Worm (Caenorhabditis elegans) whole organism, L4/young adult: ENCODE results near the gene hpo-7.
"Not testable (repeated sequence)": the region's sequence is repeated elsewhere in the genome, so short reads cannot be mapped to it uniquely, and the experiment has no call there.

Experiments used
- W03F9.2 ChIP-seq: fragments of 150-350 bp; optimal IDR thresholded peaks from 2 replicates; lab custom pipeline; 2014; ENCODE audit warnings: missing biosample characterization, missing genetic modification characterization
- dao-5 ChIP-seq: sonication (generic microtip); optimal IDR thresholded peaks from 2 replicates; lab custom pipeline; 2016; ENCODE audit warnings: missing genotype, missing genetic modification characterization, moderate library complexity, missing compliant biosample characterization
- him-1 ChIP-seq: sonication (generic microtip); optimal IDR thresholded peaks from 2 replicates; lab custom pipeline; 2016; ENCODE audit warnings: missing genotype, missing genetic modification reagents, missing genetic modification characterization, missing compliant biosample characterization

The hpo-7 gene

DNA sequence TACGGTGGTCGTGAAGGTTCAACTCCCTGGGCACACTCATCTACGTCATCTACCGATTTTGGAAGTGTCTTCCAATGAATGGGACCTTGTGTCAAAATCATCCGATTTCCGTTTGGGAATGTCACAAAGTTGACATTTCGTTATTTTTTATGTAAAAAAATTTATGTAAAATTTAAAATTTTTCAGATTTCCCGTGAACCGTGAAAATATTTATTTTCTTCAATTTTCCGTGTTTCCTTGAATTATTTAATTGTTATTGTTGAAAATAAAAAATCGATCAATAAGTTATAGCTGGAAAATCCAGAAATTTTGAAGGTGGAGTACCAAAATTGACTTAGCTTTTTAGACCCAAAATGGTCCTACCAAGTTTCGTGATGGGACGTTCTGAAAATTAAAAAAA, at the start of gene hpo-7:
TSS of gene hpo-7 (minus strand) at position 101 of the 400 bp plus-strand sequence.
- TF ChIP-seq W03F9.2 (no peak), him-1 (no peak), dao-5 (no peak)

DNA sequence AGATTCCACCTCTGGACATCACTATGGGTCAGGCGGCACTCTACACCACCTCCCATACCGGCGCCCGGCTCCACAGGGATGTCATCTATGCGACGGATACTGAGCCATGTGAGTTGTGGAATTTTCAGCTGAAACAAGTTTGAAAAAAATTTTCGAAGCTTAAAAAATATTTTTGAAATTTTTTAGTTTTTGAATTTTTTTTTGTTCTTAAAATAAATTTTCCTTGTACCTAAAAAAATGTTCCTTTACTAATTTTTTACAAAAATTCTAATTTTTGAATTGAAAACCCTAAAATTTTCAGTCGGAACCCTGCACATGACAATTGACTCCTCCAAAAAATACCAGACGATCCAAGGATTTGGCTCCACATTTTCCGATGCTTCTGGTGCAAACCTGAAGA, 42.2 kb upstream of the hpo-7 start:
- no peak for TF ChIP-seq dao-5

DNA sequence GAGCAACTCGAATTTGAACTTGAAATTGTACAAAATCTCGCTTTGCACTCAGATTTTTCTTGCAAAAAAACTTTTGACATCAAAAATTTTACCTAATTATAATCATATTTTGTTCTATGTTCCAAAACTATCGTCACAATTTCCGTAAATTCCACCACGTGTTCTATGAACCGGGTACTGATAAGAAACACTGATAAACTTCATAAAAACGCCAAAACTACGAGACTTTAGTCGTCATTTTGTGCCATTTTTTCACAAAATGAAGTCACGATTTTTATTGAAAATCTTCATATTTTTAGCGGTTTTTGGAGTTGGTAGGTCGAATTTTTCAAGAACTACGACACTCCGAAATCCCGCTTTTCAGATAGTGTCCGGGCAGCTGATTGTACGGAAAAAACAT, 41.2 kb upstream of the hpo-7 start, which contains the start of gene gba-1:
TSS of gene gba-1 (plus strand) at position 54 of the 400 bp plus-strand sequence.
- TF ChIP-seq W03F9.2 (no peak), him-1 (no peak), dao-5 (no peak)

DNA sequence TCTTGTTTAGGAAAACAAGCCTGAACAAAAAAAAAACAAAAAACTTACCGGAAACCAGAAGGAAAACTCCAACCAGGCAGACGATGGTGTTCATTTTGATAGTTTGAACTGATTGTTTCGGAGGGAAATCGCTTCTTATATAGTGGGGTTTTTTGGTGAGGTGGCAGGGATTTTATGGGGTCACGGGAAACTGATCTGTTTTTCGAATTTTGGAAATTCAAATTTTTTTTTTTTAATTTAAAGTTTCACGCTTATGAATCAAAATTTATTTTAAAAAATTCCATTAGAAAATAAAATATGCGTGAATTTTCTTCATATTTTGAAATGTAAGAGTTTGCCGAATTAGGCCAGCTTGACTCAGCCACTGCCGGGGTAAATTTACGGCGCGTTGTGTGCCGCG, 39.9 kb upstream of the hpo-7 start, which contains the start of gene C33C12.7:
TSS of gene C33C12.7 (minus strand) at position 101 of the 400 bp plus-strand sequence.
- TF ChIP-seq him-1, result no peak
- no peak for TF ChIP-seq dao-5
- no peak for TF ChIP-seq W03F9.2

DNA sequence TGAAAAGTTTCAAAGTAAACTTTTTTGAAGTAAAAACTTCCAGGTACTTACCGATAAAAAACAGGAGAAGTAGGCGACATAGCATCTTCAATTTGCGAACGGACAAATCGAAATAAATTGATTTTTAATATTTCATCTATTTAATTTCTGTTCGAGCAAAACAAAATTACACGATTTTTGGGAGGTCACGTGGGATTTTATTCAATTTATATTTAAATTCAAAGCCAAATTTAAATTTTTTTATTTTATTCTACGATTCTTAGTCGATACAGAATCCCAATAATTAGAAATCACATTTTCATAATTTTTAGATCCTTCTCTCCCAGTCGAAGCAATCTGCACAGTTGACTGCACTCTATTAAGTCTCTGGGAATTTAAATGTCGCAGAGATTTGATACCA, 34.6 kb upstream of the hpo-7 start, which contains the start of gene C33C12.12:
TSS of gene C33C12.12 (minus strand) at position 101 of the 400 bp plus-strand sequence.
- TF ChIP-seq him-1 (no peak), dao-5 (no peak), W03F9.2 (no peak)

DNA sequence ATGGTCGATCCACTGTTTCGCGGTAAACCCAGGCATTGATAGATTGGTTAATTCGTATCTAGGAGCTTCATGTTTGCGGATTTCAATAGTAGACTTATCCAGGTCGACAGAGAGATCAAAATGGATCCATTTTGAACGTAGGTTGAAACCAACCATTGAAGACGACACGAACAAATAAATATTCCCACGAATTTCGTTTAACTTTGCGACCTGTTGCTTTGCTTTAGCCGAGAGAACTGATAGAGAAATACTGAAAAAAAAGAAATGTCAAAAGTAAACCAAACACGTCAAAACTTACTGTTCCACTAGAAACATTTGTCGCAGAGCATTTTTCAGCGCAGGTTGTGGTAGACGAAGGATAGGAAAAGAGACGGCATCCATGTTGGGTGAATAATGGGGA, 32.9 kb upstream of the hpo-7 start, which contains the start of gene fbxb-38:
TSS of gene fbxb-38 (minus strand) at position 390 of the 400 bp plus-strand sequence.
- TF ChIP-seq dao-5 (no peak), him-1 (no peak), W03F9.2 (no peak)

DNA sequence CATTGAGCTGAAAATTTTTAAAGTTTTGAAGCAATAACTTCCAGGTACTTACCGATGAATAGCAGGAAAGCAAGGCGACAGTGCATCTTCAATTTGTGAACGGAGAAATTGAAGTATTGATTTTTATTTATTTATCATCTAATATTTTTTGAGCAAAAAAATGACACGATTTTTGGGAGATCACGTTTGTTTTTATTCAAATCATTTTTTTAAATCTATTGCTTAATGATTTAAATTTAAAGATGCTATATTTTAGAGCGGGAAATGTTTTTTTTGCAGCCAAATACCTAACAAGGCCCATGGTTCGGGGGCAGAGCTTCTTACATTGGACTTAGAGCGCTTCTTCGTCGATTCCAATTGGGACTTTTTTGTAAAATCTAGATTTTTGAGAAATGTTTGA, 30.9 kb upstream of the hpo-7 start, which contains the start of gene C33C12.4:
TSS of gene C33C12.4 (minus strand) at position 101 of the 400 bp plus-strand sequence.
- no peak for TF ChIP-seq dao-5
- no peak for TF ChIP-seq him-1
- no peak for TF ChIP-seq W03F9.2

DNA sequence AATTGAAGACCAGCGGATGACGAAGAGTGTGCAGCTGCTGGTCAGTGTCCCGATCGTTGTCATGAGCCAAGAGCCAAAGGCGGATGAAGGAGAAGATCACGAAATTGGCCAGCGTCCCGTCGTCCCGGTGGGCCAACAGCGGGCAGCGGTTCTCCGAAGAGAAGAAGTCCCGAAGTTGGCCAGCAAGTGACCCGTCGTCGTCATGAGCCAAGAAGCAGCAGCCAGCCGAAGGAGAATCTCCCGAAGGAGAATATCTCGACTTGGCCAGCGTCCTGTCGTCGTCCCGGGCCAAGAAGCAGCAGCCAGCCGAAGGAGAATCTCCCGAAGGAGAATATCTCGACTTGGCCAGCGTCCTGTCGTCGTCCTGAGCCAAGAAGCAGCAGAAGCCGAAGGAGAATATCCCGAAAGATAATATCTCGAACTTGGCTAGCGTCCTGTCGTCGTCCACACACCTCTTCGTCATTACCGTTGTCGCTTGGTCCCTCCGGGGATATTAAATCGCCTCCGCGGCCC, 27.9 kb upstream of the hpo-7 start, which contains the start of gene C33C12.11:
TSS of gene C33C12.11 (minus strand) at position 463 of the 513 bp plus-strand sequence.
- TF ChIP-seq dao-5, him-1, W03F9.2: not testable (repeated sequence)

DNA sequence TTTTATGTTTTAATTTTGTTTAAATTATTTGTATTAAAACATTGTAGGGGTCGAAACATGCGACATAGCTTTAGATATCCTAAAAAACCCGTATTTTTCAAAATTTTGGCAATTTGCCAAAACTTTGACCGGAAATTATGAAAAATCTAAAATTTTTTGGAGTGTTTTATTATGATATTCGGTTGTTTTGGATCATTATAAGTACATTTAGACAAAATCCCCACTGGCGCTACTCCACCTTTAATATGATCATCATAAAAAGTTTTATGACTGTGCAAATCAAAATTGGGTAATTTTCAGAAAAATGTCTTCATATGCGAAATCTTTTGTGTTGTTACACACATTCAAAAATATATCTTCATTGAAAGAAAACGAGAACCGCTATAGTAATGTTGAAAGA, 18.2 kb upstream of the hpo-7 start, which contains the start of gene math-18:
TSS of gene math-18 (plus strand) at position 301 of the 400 bp plus-strand sequence.
- TF ChIP-seq dao-5, W03F9.2, him-1: not testable (repeated sequence)

DNA sequence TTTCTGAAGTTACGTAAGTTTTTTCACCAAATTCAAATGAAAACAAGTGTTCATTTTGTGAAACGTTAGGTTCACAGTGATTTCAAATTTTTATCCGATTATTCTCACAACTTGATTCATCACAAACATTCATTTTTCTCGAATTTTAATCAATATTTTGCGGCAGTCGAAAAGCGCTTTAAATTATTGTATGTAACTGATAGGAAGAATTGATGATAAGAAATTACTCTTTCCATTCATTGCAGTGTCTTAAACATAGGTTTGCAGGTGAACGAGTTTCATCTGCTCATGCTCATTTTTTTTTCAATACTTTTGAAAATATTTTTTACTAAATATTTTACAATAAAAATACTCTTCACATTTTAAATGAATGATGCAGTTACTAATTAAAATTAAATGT, 17.0 kb upstream of the hpo-7 start:
- TF ChIP-seq W03F9.2 (no peak), him-1 (no peak), dao-5 (no peak)

DNA sequence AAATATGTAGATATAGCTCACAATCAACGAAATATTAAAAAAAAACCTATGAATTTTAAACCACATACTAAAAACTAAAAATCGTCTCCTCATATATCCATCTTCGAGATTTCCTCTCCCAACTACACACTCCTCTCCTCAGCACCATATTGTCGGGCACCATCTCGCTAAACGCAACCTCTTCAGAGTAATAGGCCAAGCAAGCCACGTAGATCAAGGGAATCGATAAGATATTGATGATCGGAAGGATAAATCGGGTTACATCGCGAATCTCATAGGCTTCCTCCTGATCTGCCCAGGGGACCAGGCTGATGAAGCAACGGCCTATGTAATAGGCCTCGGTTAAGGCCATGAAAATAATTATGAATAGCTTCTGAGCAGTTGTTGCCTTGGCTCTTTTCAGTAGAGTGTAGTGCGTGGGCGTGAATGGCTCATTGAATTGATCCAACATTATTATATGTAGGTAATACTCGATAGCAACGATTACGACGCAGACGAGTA, 15.0 kb upstream of the hpo-7 start, which contains the start of the genes C40A11.7 and C40A11.8:
TSS of gene C40A11.7 (minus strand) at position 101 of the 501 bp plus-strand sequence.
TSS of gene C40A11.8 (minus strand) at position 451 of the 501 bp plus-strand sequence.
- TF ChIP-seq W03F9.2, result no peak
- TF ChIP-seq dao-5, result no peak
- TF ChIP-seq him-1, result no peak

DNA sequence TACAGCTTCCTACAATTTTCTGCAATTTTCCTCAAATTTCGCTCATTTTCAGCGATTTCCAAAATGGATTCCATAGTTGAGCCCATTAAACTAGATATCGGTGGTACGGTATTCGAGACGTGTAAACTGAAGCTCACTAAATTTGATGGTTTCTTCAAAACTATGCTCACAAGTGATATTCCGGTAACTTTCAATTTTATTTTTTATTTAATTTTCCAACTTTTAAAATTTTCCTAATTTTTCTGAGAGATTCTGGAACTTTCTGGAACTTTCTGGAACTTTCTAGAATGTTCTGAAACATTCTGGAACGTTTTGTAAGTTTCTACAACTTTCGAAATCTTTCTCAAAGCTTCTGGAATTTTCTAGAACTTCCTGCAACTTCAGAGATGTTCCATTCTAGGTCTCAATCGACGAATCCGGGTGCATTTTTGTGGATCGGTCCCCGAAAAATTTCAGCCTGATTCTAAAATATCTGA, 11.4 kb upstream of the hpo-7 start, which contains the start of gene C40A11.2:
TSS of gene C40A11.2 (plus strand) at position 51 of the 476 bp plus-strand sequence.
- TF ChIP-seq dao-5 (no peak), him-1 (no peak), W03F9.2 (no peak)

DNA sequence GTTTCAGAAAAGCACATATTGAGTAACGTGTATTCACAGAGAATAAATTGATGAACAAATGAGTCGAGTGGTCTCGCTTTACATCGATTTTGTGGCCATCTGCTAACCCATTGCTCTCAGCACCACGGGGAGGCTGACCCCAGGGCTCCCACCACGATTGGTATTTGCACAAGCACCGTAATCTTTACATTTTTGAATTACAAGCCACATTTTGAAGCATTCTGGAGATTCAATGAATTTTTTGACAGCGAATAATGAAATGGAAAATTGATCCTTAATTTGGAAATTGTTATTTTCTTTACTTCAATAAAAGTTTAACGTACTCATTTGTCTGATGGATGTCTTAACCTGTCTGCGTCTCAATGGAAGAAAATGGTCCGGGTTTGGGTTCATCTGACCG, 10.1 kb upstream of the hpo-7 start, which contains the start of gene C40A11.6:
TSS of gene C40A11.6 (minus strand) at position 101 of the 400 bp plus-strand sequence.
- no peak for TF ChIP-seq him-1
- TF ChIP-seq dao-5, result no peak
- TF ChIP-seq W03F9.2, result no peak

DNA sequence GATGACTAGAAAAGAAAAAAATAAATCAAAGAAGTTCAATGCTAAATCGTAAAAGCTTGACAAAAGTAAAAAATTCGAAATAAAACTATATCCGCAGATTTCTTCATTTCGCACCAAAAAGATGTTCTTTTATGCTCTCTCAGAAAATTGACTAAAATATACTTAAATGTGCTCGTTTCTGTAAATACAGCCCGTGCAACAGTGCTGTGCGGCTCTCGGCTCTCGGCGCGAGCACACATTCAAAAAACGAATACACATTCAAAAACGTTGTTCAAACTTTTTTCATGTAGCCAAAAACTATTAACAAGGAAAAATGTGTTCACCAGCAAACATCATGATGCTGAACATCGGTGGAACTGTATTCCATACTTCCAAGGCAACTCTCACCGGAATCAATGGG, 5.3 kb upstream of the hpo-7 start, which contains the start of gene C40A11.3:
TSS of gene C40A11.3 (plus strand) at position 301 of the 400 bp plus-strand sequence.
- no peak for TF ChIP-seq him-1

DNA sequence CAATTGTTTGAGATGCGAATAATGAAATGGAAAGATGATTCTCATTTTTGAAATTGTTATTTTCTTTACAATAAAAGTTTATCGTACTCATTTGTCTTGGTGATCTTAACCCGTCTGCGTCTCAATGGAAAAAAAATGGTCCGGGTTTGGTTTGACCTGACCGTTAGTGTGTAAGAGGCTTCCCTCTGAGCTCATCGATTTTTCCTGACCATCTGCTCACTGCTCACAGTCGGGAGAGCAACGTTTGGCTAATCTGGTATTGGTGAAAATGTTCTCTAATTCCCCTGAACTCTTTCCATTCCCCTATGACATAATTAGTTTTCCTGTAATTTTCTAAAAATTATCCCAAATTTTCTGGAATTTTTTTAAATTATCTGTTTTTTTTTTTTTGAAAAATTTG, 3.4 kb upstream of the hpo-7 start:
- TF ChIP-seq him-1 (no peak), W03F9.2 (no peak), dao-5 (no peak)

DNA sequence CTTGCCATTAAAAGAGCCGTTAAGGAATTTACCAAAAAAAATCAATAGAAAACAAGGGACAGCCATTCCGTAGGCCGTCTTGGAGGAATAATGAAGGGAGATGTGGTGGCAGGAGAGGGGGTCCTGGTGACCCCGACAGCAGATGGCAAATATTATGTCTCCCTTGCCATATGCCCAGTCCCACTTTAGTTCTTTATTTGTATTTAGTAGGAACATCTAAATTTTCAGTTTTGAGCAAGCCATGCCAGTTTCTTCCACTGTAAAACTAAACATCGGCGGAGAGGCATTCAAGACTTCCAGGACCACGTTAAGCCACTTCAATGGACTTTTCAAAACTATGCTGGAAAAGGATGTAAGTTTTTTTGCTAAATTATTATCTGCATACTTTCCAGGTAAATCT, 1.7 kb upstream of the hpo-7 start, which contains the start of gene C40A11.4:
TSS of gene C40A11.4 (plus strand) at position 188 of the 400 bp plus-strand sequence.
- TF ChIP-seq W03F9.2 (no peak), dao-5 (no peak), him-1 (no peak)
